Fruit fly (Drosophila melanogaster) whole organism, embryonic: ENCODE results near the gene Mtch.

Source experiments
- Blimp-1 ChIP-seq: fragments of 200-800 bp; sonication (Bioruptor generic); optimal IDR thresholded peaks from 3 replicates; lab custom pipeline; 2018; ENCODE audit warnings: missing biosample characterization, missing genetic modification characterization, mild to moderate bottlenecking, moderate library complexity, missing genetic modification reagents
- CG10321 ChIP-seq: fragments of 200-800 bp; sonication (Bioruptor generic); IDR thresholded peaks from 2 replicates; pipeline ENCODE4 v1.3.6; 2022; ENCODE audit warnings: missing biosample characterization, missing genetic modification characterization
- CG11456 ChIP-seq: fragments of 200-800 bp; sonication (Bioruptor generic); IDR thresholded peaks from 3 replicates; pipeline ENCODE4 v1.3.6; 2022; ENCODE audit warnings: missing biosample characterization, missing genetic modification characterization
- CG12744 ChIP-seq: fragments of 200-800 bp; sonication (Bioruptor generic); optimal IDR thresholded peaks from 2 replicates; lab custom pipeline; 2016; ENCODE audit warnings: missing biosample characterization, missing genetic modification characterization
- CG13287 ChIP-seq: fragments of 200-800 bp; sonication (Bioruptor generic); IDR thresholded peaks from 2 replicates; pipeline ENCODE4 v1.3.6; 2022; ENCODE audit warnings: missing biosample characterization, missing genetic modification characterization; ENCODE audit not compliant: partially characterized antibody
- CG14710 ChIP-seq: fragments of 200-800 bp; sonication (Bioruptor generic); optimal IDR thresholded peaks from 3 replicates; lab custom pipeline; 2019; ENCODE audit warnings: missing biosample characterization, mild to moderate bottlenecking, missing genetic modification characterization, moderate library complexity
- CG1529 ChIP-seq: fragments of 200-800 bp; sonication (Bioruptor generic); optimal IDR thresholded peaks from 3 replicates; lab custom pipeline; 2018; ENCODE audit warnings: missing biosample characterization, missing genetic modification characterization
- CG15696 ChIP-seq: fragments of 200-800 bp; sonication (Bioruptor generic); optimal IDR thresholded peaks from 2 replicates; lab custom pipeline; 2019; ENCODE audit warnings: missing biosample characterization, mild to moderate bottlenecking, missing genetic modification characterization, moderate library complexity
- CG1792 ChIP-seq: fragments of 200-800 bp; sonication (Bioruptor generic); optimal IDR thresholded peaks from 2 replicates; lab custom pipeline; 2016; ENCODE audit warnings: missing biosample characterization, missing genetic modification characterization
- CG18764 ChIP-seq: fragments of 200-800 bp; sonication (Bioruptor generic); optimal IDR thresholded peaks from 3 replicates; lab custom pipeline; 2016; ENCODE audit warnings: missing biosample characterization, missing genetic modification characterization
- CG30403 ChIP-seq: fragments of 200-800 bp; sonication (Bioruptor generic); optimal IDR thresholded peaks from 3 replicates; lab custom pipeline; 2016; ENCODE audit warnings: missing biosample characterization, missing genetic modification characterization
- CG4424 ChIP-seq: fragments of 200-800 bp; sonication (Bioruptor generic); optimal IDR thresholded peaks from 3 replicates; lab custom pipeline; 2016; ENCODE audit warnings: missing biosample characterization, missing genetic modification characterization
- CG4730 ChIP-seq: fragments of 200-800 bp; sonication (Bioruptor generic); IDR thresholded peaks from 2 replicates; pipeline ENCODE4 v1.3.6; 2022; ENCODE audit warnings: missing biosample characterization, missing genetic modification characterization
- CG6683 ChIP-seq: fragments of 200-800 bp; sonication (Bioruptor generic); optimal IDR thresholded peaks from 2 replicates; lab custom pipeline; 2017; ENCODE audit warnings: missing biosample characterization, mild to moderate bottlenecking, missing genetic modification characterization, missing genetic modification reagents
- CG6791 ChIP-seq: fragments of 200-800 bp; sonication (Bioruptor generic); IDR thresholded peaks from 3 replicates; pipeline ENCODE4 v1.3.6; 2022; ENCODE audit warnings: missing biosample characterization, missing genetic modification characterization; ENCODE audit not compliant: partially characterized antibody
- CG7839 ChIP-seq: fragments of 200-800 bp; sonication (Bioruptor generic); optimal IDR thresholded peaks from 3 replicates; lab custom pipeline; 2018; ENCODE audit warnings: missing biosample characterization, mild to moderate bottlenecking, missing genetic modification characterization, moderate library complexity
- CG8944 ChIP-seq: fragments of 200-800 bp; sonication (Bioruptor generic); optimal IDR thresholded peaks from 3 replicates; lab custom pipeline; 2016; ENCODE audit warnings: missing biosample characterization, missing genetic modification characterization
- Dbx ChIP-seq: fragments of 200-800 bp; sonication (Bioruptor generic); IDR thresholded peaks from 3 replicates; pipeline ENCODE4 v1.3.6; 2022; ENCODE audit warnings: missing biosample characterization, missing genetic modification characterization
- E2f1 ChIP-seq: fragments of 200-800 bp; sonication (Bioruptor generic); IDR thresholded peaks from 2 replicates; pipeline ENCODE4 v1.3.6; 2022; ENCODE audit warnings: missing biosample characterization, missing genetic modification characterization
- Hmr ChIP-seq: fragments of 200-800 bp; sonication (Bioruptor generic); optimal IDR thresholded peaks from 3 replicates; lab custom pipeline; 2017; ENCODE audit warnings: mild to moderate bottlenecking, missing biosample characterization, missing genetic modification reagents, missing genetic modification characterization
- Lim3 ChIP-seq: fragments of 200-800 bp; sonication (Bioruptor generic); IDR thresholded peaks from 2 replicates; pipeline ENCODE4 v1.3.6; 2022; ENCODE audit warnings: missing biosample characterization, missing genetic modification characterization
- NK7.1 ChIP-seq: fragments of 200-800 bp; sonication (Bioruptor generic); optimal IDR thresholded peaks from 3 replicates; lab custom pipeline; 2016; ENCODE audit warnings: missing biosample characterization, missing genetic modification characterization
- Oaz ChIP-seq: fragments of 200-800 bp; sonication (Bioruptor generic); IDR thresholded peaks from 2 replicates; pipeline ENCODE4 v1.3.6; 2022; ENCODE audit warnings: missing biosample characterization, missing genetic modification characterization
- Oli ChIP-seq: fragments of 200-800 bp; sonication (Bioruptor generic); optimal IDR thresholded peaks from 2 replicates; lab custom pipeline; 2018; ENCODE audit warnings: missing biosample characterization, mild to moderate bottlenecking, missing genetic modification characterization, moderate library complexity
- Sry-δ ChIP-seq: fragments of 200-800 bp; sonication (Bioruptor generic); optimal IDR thresholded peaks from 2 replicates; lab custom pipeline; 2016; ENCODE audit warnings: missing biosample characterization, missing genetic modification characterization
- Xrp1 ChIP-seq: fragments of 200-800 bp; sonication (Bioruptor generic); IDR thresholded peaks from 2 replicates; pipeline ENCODE4 v1.3.6; 2022; ENCODE audit warnings: missing biosample characterization, missing genetic modification characterization
- aop ChIP-seq: fragments of 200-800 bp; sonication (Bioruptor generic); IDR thresholded peaks from 2 replicates; pipeline ENCODE4 v1.3.6; 2022; ENCODE audit warnings: missing biosample characterization, missing genetic modification characterization
- ato ChIP-seq: fragments of 200-800 bp; sonication (Bioruptor generic); IDR thresholded peaks from 2 replicates; pipeline ENCODE4 v1.3.6; 2022; ENCODE audit warnings: missing biosample characterization, missing genetic modification characterization; ENCODE audit not compliant: partially characterized antibody
- cg ChIP-seq: fragments of 200-800 bp; sonication (Bioruptor generic); optimal IDR thresholded peaks from 3 replicates; lab custom pipeline; 2019; ENCODE audit warnings: missing biosample characterization, mild to moderate bottlenecking, missing genetic modification characterization, moderate library complexity
- chinmo ChIP-seq: fragments of 200-800 bp; sonication (Bioruptor generic); IDR thresholded peaks from 4 replicates; pipeline ENCODE4 v1.3.6; 2022; ENCODE audit warnings: missing biosample characterization, missing genetic modification characterization; ENCODE audit not compliant: partially characterized antibody
- da ChIP-seq: fragments of 200-800 bp; sonication (Bioruptor generic); optimal IDR thresholded peaks from 2 replicates; lab custom pipeline; 2016; ENCODE audit warnings: missing biosample characterization, missing genetic modification characterization
- dm ChIP-seq: fragments of 200-800 bp; sonication (Bioruptor generic); optimal IDR thresholded peaks from 3 replicates; lab custom pipeline; 2016; ENCODE audit warnings: missing biosample characterization, missing genetic modification characterization
- dmrt99B ChIP-seq: fragments of 200-800 bp; sonication (Bioruptor generic); optimal IDR thresholded peaks from 2 replicates; lab custom pipeline; 2018; ENCODE audit warnings: missing biosample characterization, mild to moderate bottlenecking, missing genetic modification characterization, moderate library complexity
- emc ChIP-seq: fragments of 200-800 bp; sonication (Bioruptor generic); optimal IDR thresholded peaks from 2 replicates; lab custom pipeline; 2016; ENCODE audit warnings: missing biosample characterization, missing genetic modification characterization
- esg ChIP-seq: fragments of 200-800 bp; sonication (Bioruptor generic); conservative IDR thresholded peaks from 2 replicates; pipeline ENCODE4 v1.3.6; 2022; ENCODE audit warnings: missing biosample characterization, missing genetic modification characterization
- ham ChIP-seq: fragments of 200-800 bp; sonication (Bioruptor generic); IDR thresholded peaks from 2 replicates; pipeline ENCODE4 v1.3.6; 2022; ENCODE audit warnings: missing biosample characterization, missing genetic modification characterization
- inv ChIP-seq: fragments of 200-800 bp; sonication (Bioruptor generic); IDR thresholded peaks from 2 replicates; pipeline ENCODE4 v1.3.6; 2022; ENCODE audit warnings: missing biosample characterization, missing genetic modification characterization; ENCODE audit not compliant: partially characterized antibody
- nau ChIP-seq: fragments of 200-800 bp; sonication (Bioruptor generic); optimal IDR thresholded peaks from 3 replicates; lab custom pipeline; 2017; ENCODE audit warnings: missing biosample characterization, mild to moderate bottlenecking, missing genetic modification characterization, missing genetic modification reagents
- nom ChIP-seq: fragments of 200-800 bp; sonication (Bioruptor generic); optimal IDR thresholded peaks from 2 replicates; lab custom pipeline; 2017; ENCODE audit warnings: missing biosample characterization, missing genetic modification characterization, mild to moderate bottlenecking, moderate library complexity, missing genetic modification reagents
- prd ChIP-seq, 3 experiments: fragments of >200 bp in 2 of 3; fragments of 200-800 bp in 1 of 3; sonication (Bioruptor generic) in 1 of 3; optimal IDR thresholded peaks in 2 of 3; IDR thresholded peaks in 1 of 3; 2 replicates in 2 of 3; 3 replicates in 1 of 3; pipeline versions ENCODE4 v1.3.6 to Lab custom; 2017 to 2022; ENCODE audit warnings: missing biosample characterization in 1 of 3, missing genetic modification characterization in 1 of 3
- shn ChIP-seq: fragments of 200-800 bp; sonication (Bioruptor generic); optimal IDR thresholded peaks from 3 replicates; lab custom pipeline; 2016; ENCODE audit warnings: missing biosample characterization, missing genetic modification characterization
- sim ChIP-seq: fragments of 200-800 bp; sonication (Bioruptor generic); IDR thresholded peaks from 2 replicates; pipeline ENCODE4 v1.3.6; 2022; ENCODE audit warnings: missing biosample characterization, missing genetic modification characterization
- sr ChIP-seq: fragments of 200-800 bp; sonication (Bioruptor generic); IDR thresholded peaks from 3 replicates; pipeline ENCODE4 v1.3.6; 2022; ENCODE audit warnings: missing biosample characterization, missing genetic modification characterization
- ssp ChIP-seq: fragments of 200-800 bp; sonication (Bioruptor generic); IDR thresholded peaks from 2 replicates; pipeline ENCODE4 v1.3.6; 2022; ENCODE audit warnings: missing biosample characterization, missing genetic modification characterization
- stwl ChIP-seq: fragments of 200-800 bp; sonication (Bioruptor generic); optimal IDR thresholded peaks from 3 replicates; lab custom pipeline; 2018; ENCODE audit warnings: missing biosample characterization, mild to moderate bottlenecking, missing genetic modification characterization, moderate library complexity
- tll ChIP-seq, 2 experiments: fragments of 200-800 bp in 1 of 2; fragments of >200 bp in 1 of 2; sonication (Bioruptor generic) in 1 of 2; optimal IDR thresholded peaks; 2 replicates each; lab custom pipeline; 2017 to 2019; ENCODE audit warnings: missing biosample characterization in 2 of 2, missing genetic modification characterization in 2 of 2, mild to moderate bottlenecking in 1 of 2, moderate library complexity in 1 of 2
- unpg ChIP-seq: fragments of 200-800 bp; sonication (Bioruptor generic); optimal IDR thresholded peaks from 3 replicates; lab custom pipeline; 2018; ENCODE audit warnings: missing biosample characterization, mild to moderate bottlenecking, missing genetic modification characterization, moderate library complexity
- wdn ChIP-seq: fragments of 200-800 bp; sonication (Bioruptor generic); IDR thresholded peaks from 2 replicates; pipeline ENCODE4 v1.3.6; 2022; ENCODE audit warnings: missing biosample characterization, missing genetic modification characterization

Mtch gene

dm6 chr3L:139574-140567 lies 44.6 kb upstream of the Mtch start (continued):
- TF ChIP-seq CG6791 (no peak), dm (GFP tag; lab: Kevin White, UChicago) (no peak), CG10321 (no peak), sr (GFP tag; lab: Robert Waterston, UW) (no peak), Oli (tag; lab: Kevin White, UChicago) (no peak), CG14710 (tag; lab: Kevin White, UChicago) (no peak), inv (no peak), nom (GFP tag; lab: Kevin White, UChicago) (no peak), Hmr (peak; percentile 29), E2f1 (GFP tag; lab: Robert Waterston, UW) (no peak), ssp (no peak), CG30403 (GFP tag; lab: Kevin White, UChicago) (no peak), chinmo (GFP tag; lab: Robert Waterston, UW) (0 out of 4 replicates have a peak, but pooled peaks have one; percentile 14), NK7.1 (GFP tag; lab: Kevin White, UChicago) (no peak), da (GFP tag; lab: Kevin White, UChicago) (no peak), CG15696 (no peak), aop (GFP tag; lab: Robert Waterston, UW) (no peak), nau (GFP tag; lab: Kevin White, UChicago) (no peak), Lim3 (GFP tag; lab: Robert Waterston, UW) (no peak), cg (no peak), CG4424 (GFP tag; lab: Kevin White, UChicago) (no peak), CG11456 (no peak), CG7839 (no peak), ato (GFP tag; lab: Robert Waterston, UW) (no peak), Oaz (GFP tag; lab: Robert Waterston, UW) (no peak), Blimp-1 (GFP tag; lab: Kevin White, UChicago) (peak; percentile 49), CG1529 (GFP tag; lab: Kevin White, UChicago) (no peak), unpg (GFP tag; lab: Kevin White, UChicago) (peak; percentile 2), CG1792 (GFP tag; lab: Kevin White, UChicago) (no peak), CG6683 (GFP tag; lab: Kevin White, UChicago) (no peak), Xrp1 (GFP tag; lab: Robert Waterston, UW) (no peak), ham (GFP tag; lab: Robert Waterston, UW) (no peak), prd (optimal IDR thresholded peaks at IDR 0.05; lab: Kevin White, UChicago) (no peak), prd (GFP tag; IDR thresholded peaks at IDR 0.05; lab: Robert Waterston, UW) (no peak), Dbx (GFP tag; lab: Robert Waterston, UW) (no peak), CG8944 (GFP tag; lab: Kevin White, UChicago) (no peak), CG12744 (GFP tag; lab: Kevin White, UChicago) (no peak), stwl (tag; lab: Kevin White, UChicago) (peak; percentile 88), dmrt99B (tag; lab: Kevin White, UChicago) (no peak), sim (GFP tag; lab: Robert Waterston, UW) (no peak), wdn (GFP tag; lab: Robert Waterston, UW) (no peak), CG4730 (no peak), shn (no peak), Sry-δ (no peak), CG13287 (GFP tag; lab: Robert Waterston, UW) (no peak), esg (GFP tag; lab: Robert Waterston, UW) (no peak), tll (GFP tag; optimal IDR thresholded peaks at IDR 0.05; lab: Kevin White, UChicago) (no peak), emc (GFP tag; lab: Kevin White, UChicago) (no peak), CG18764 (GFP tag; lab: Kevin White, UChicago) (no peak)
